Worm (Caenorhabditis elegans): ENCODE results near the gene nhr-239.

DNA sequence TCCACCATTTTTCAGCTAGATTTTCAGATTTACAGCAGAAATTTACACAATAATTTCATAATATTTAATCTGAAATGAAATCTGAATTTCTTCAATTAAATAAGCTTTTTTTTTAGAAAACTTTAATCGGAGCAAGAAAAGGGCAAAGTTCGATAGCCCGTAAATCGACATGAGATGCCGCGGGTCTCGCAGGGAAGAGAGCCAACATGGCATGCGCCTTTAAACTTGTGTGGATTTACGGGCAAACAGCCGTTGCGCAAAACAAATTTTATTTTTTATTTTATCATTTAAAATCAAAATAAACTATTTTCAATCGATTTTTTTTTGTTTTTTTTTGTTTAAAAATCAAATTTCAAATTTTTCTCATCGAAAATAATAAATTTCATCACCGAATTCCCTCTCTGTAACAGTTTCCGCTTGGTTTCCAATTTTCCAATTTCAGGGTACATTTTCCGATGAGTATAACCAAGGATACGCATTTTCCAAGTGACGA is 32.8 kb upstream of the nhr-239 start, which contains the start of the genes Y54F10AM.15, rbc-2 and ndua-8:
- TF ChIP-seq nhr-71 (tag; optimal IDR thresholded peaks at IDR 0.05) (peak; percentile 96), fkh-10 (GFP tag; optimal IDR thresholded peaks at IDR 0.05) (peak; percentile 73), aha-1 (tag; optimal IDR thresholded peaks at IDR 0.05) (peak; percentile 73), fos-1 (tag; optimal IDR thresholded peaks at IDR 0.05) (peak; percentile 78)

All from whole organism, L1 larva.